Fruit fly (Drosophila melanogaster) S2 (cell line): ENCODE results near the gene blanks.

Experiments
- CG8478 ChIP-seq: fragments of >200 bp; optimal IDR thresholded peaks from 2 replicates; lab custom pipeline; 2018
- CTCF ChIP-seq, 2 experiments: fragments of >200 bp; optimal IDR thresholded peaks; 2 replicates each; lab custom pipeline; 2018

Gene blanks

dm6 chr3L:5498858-5499257 is at the start of gene blanks:
Gene blanks, minus strand, starts transcription at chr3L:5498958.
- TF ChIP-seq CG8478 (no peak), CTCF (optimal IDR thresholded peaks at IDR 0.05; lab: Kevin White, UChicago) (no peak)

- TF ChIP-seq CG8478 (no peak), CTCF (optimal IDR thresholded peaks at IDR 0.05; lab: Kevin White, UChicago) (no peak)
These were observed 44.1 kb upstream of the blanks start for dm6 chr3L:5542772-5543371.

- TF ChIP-seq CTCF (optimal IDR thresholded peaks at IDR 0.05; lab: Kevin White, UChicago) (no peak), CG8478 (no peak)
These were observed 42.0 kb upstream of the blanks start for dm6 chr3L:5540637-5541241.

- TF ChIP-seq CTCF (optimal IDR thresholded peaks at IDR 0.05; lab: Kevin White, UChicago) (no peak), CG8478 (no peak)
These were observed 36.9 kb upstream of the blanks start, which contains the start of gene CG13285 for dm6 chr3L:5535659-5536058. Gene CG13285, minus strand, starts transcription at chr3L:5535759.

dm6 chr3L:5534253-5534652 is 35.5 kb upstream of the blanks start:
- no peak for TF ChIP-seq CG8478
- no peak for TF ChIP-seq CTCF (optimal IDR thresholded peaks at IDR 0.05; lab: Kevin White, UChicago)

dm6 chr3L:5529241-5529640 is 30.5 kb upstream of the blanks start, which contains the start of gene Lkr:
Gene Lkr, minus strand, starts transcription at chr3L:5529341.
- no peak for TF ChIP-seq CG8478
- no peak for TF ChIP-seq CTCF (optimal IDR thresholded peaks at IDR 0.05; lab: Kevin White, UChicago)

- no peak for TF ChIP-seq CTCF (optimal IDR thresholded peaks at IDR 0.05; lab: Kevin White, UChicago)
- no peak for TF ChIP-seq CG8478
These were observed 24.2 kb upstream of the blanks start for dm6 chr3L:5522904-5523428.

dm6 chr3L:5511959-5512358 is 13.2 kb upstream of the blanks start:
- no peak for TF ChIP-seq CTCF (optimal IDR thresholded peaks at IDR 0.05; lab: Kevin White, UChicago)
- TF ChIP-seq CG8478 = no peak

- TF ChIP-seq CG8478 = no peak
- TF ChIP-seq CTCF (optimal IDR thresholded peaks at IDR 0.05; lab: Kevin White, UChicago) = no peak
These were observed 12.0 kb upstream of the blanks start, which contains the start of gene CG34342 for dm6 chr3L:5510760-5511159. Gene CG34342, minus strand, starts transcription at chr3L:5510860.

- TF ChIP-seq CG8478 = no peak
- no peak for TF ChIP-seq CTCF (optimal IDR thresholded peaks at IDR 0.05; lab: Kevin White, UChicago)
These were observed 19.3 kb downstream of the blanks start, which contains the start of gene CG4835 for dm6 chr3L:5479490-5479889. Gene CG4835, plus strand, starts transcription at chr3L:5479790.

dm6 chr3L:5452490-5453030 is 46.2 kb downstream of the blanks start:
- TF ChIP-seq CTCF (optimal IDR thresholded peaks at IDR 0.05; lab: Kevin White, UChicago) = no peak
- no peak for TF ChIP-seq CG8478

- no peak for TF ChIP-seq CTCF (optimal IDR thresholded peaks at IDR 0.05; lab: Kevin White, UChicago)
- TF ChIP-seq CG8478 = no peak
These were observed 50.9 kb downstream of the blanks start for dm6 chr3L:5447843-5448242.
